Worm (Caenorhabditis elegans): ENCODE measurements around the gene Y77E11A.12.

ce11 chrIV:1478649-1479048 lies 3.7 kb upstream of the Y77E11A.12 start:
- TF ChIP-seq elt-1 (tag; optimal IDR thresholded peaks at IDR 0.05; ENCODE audit: borderline replicate concordance, insufficient read depth), result no peak
- TF ChIP-seq sem-2 (GFP tag; optimal IDR thresholded peaks at IDR 0.05), result no peak
- TF ChIP-seq ztf-11 (tag; optimal IDR thresholded peaks at IDR 0.05), result no peak
- TF ChIP-seq ceh-83 (GFP tag; optimal IDR thresholded peaks at IDR 0.05), result no peak
- no peak for TF ChIP-seq mab-5 (tag; optimal IDR thresholded peaks at IDR 0.05)
- no peak for TF ChIP-seq nhr-76 (tag; optimal IDR thresholded peaks at IDR 0.05)
- TF ChIP-seq ces-1 (GFP tag; optimal IDR thresholded peaks at IDR 0.05), result no peak
- TF ChIP-seq hlh-1 (tag; optimal IDR thresholded peaks at IDR 0.05), result no peak
- no peak for TF ChIP-seq blmp-1 (tag; optimal IDR thresholded peaks at IDR 0.05)
- TF ChIP-seq unc-62 (GFP tag; optimal IDR thresholded peaks at IDR 0.05), result no peak
- TF ChIP-seq nhr-12 (tag; optimal IDR thresholded peaks at IDR 0.05), result no peak
- TF ChIP-seq ham-2 (GFP tag; optimal IDR thresholded peaks at IDR 0.05), result no peak
- no peak for TF ChIP-seq nhr-237 (tag; optimal IDR thresholded peaks at IDR 0.05)
